Fruit fly (Drosophila melanogaster) Kc167 (cell line): ENCODE data around the gene PIG-P.

Experiments
- Sin3A ChIP-seq: fragments of >200 bp; optimal IDR thresholded peaks from 2 replicates; lab custom pipeline; 2018; ENCODE audit warnings: missing external identifiers
- h ChIP-seq: fragments of >200 bp; optimal IDR thresholded peaks from 3 replicates; lab custom pipeline; 2018; ENCODE audit warnings: missing external identifiers
- psq ChIP-seq: fragments of >200 bp; optimal IDR thresholded peaks from 2 replicates; lab custom pipeline; 2017; ENCODE audit warnings: missing external identifiers
- ttk ChIP-seq: sonication (Bioruptor generic); optimal IDR thresholded peaks from 2 replicates; lab custom pipeline; 2017; ENCODE audit warnings: missing external identifiers

DNA sequence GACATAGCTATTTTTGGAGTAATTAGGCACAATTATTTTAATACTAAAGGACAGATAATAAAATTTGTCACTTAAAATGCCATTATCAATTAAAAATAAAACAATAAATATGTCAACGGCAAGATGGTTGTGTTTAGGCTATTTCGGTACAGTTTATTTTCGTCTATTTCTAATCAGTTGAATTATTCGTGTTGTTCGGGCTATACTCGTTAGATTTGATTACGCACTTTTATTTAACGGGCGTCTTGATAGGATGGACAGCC is 47.0 kb upstream of the PIG-P start:
- no peak for TF ChIP-seq ttk (lab: Kevin White, UChicago)
- no peak for TF ChIP-seq psq (lab: Kevin White, UChicago)
- no peak for TF ChIP-seq h (lab: Kevin White, UChicago)
- TF ChIP-seq Sin3A: no peak
